Fruit fly (Drosophila melanogaster): ENCODE data around the gene bru3.

The bru3 gene

dm6 chr3L:13476566-13477452 is 326.4 kb downstream of the bru3 start (continued):
- TF ChIP-seq esg (GFP tag; conservative IDR thresholded peaks at IDR 0.05): peak; percentile 84
- peak; percentile 72 for TF ChIP-seq CG17186 (GFP tag; optimal IDR thresholded peaks at IDR 0.05)
- peak; percentile 67 for TF ChIP-seq slou (GFP tag; optimal IDR thresholded peaks at IDR 0.05)
- peak; percentile 84 for TF ChIP-seq CG10267 (tag; optimal IDR thresholded peaks at IDR 0.05)
- TF ChIP-seq CG16779 (GFP tag; IDR thresholded peaks at IDR 0.05): 0 out of 2 replicates have a peak, but pooled peaks have one; percentile 17
- TF ChIP-seq CG8359 (GFP tag; optimal IDR thresholded peaks at IDR 0.05; ENCODE audit: borderline replicate concordance): peak; percentile 81
- no peak for TF ChIP-seq Kr (GFP tag; optimal IDR thresholded peaks at IDR 0.05)
- peak in 1 of 3 experiments; percentile 84 for TF ChIP-seq lola (GFP tag; optimal IDR thresholded peaks at IDR 0.05)
- TF ChIP-seq CG30431 (GFP tag; optimal IDR thresholded peaks at IDR 0.05): peak; percentile 78
- peak; percentile 61 for TF ChIP-seq zen (tag; optimal IDR thresholded peaks at IDR 0.05)
- peak; percentile 23; the same call in 1 of the 2 replicates for TF ChIP-seq Adf1 (GFP tag; IDR thresholded peaks at IDR 0.05)
- peak; percentile 61 for TF ChIP-seq zf30C (GFP tag; optimal IDR thresholded peaks at IDR 0.05)
- TF ChIP-seq disco-r (GFP tag; optimal IDR thresholded peaks at IDR 0.05): peak; percentile 47
- no peak; the same call in 1 of the 2 replicates for TF ChIP-seq rib (GFP tag; IDR thresholded peaks at IDR 0.05)
- TF ChIP-seq Fer2 (tag; optimal IDR thresholded peaks at IDR 0.05): peak; percentile 68
- TF ChIP-seq Spps (tag; optimal IDR thresholded peaks at IDR 0.05): peak; percentile 68
- TF ChIP-seq dysf (GFP tag; IDR thresholded peaks at IDR 0.05): peak; percentile 94
- no peak for TF ChIP-seq Opbp (GFP tag; IDR thresholded peaks at IDR 0.05; ENCODE audit: partially characterized antibody)
- TF ChIP-seq knrl (GFP tag; IDR thresholded peaks at IDR 0.05; ENCODE audit: partially characterized antibody): no peak
- TF ChIP-seq CG10462 (GFP tag; optimal IDR thresholded peaks at IDR 0.05): peak; percentile 62
- TF ChIP-seq CG1529 (GFP tag; optimal IDR thresholded peaks at IDR 0.05): peak; percentile 82
- TF ChIP-seq fru (optimal IDR thresholded peaks at IDR 0.05): no peak
- peak; percentile 85 for TF ChIP-seq sr (GFP tag; IDR thresholded peaks at IDR 0.05)
- TF ChIP-seq CG11085 (GFP tag; IDR thresholded peaks at IDR 0.05): peak; percentile 70
- peak; percentile 77 for TF ChIP-seq salm (tag; optimal IDR thresholded peaks at IDR 0.05)
- TF ChIP-seq CG14050 (GFP tag; IDR thresholded peaks at IDR 0.05): peak; percentile 75
- peak; percentile 94 for TF ChIP-seq CG18262 (tag; optimal IDR thresholded peaks at IDR 0.05)
- peak; percentile 86 for TF ChIP-seq CG12104 (GFP tag; optimal IDR thresholded peaks at IDR 0.05)
- TF ChIP-seq CG15696 (tag; optimal IDR thresholded peaks at IDR 0.05): peak; percentile 39
- 0 out of 2 replicates have a peak, but pooled peaks have one; percentile 6 for TF ChIP-seq ham (GFP tag; IDR thresholded peaks at IDR 0.05)
- no peak for TF ChIP-seq CG3163 (GFP tag; optimal IDR thresholded peaks at IDR 0.05)
- no peak for TF ChIP-seq tll (GFP tag; optimal IDR thresholded peaks at IDR 0.05)
- TF ChIP-seq CG30020 (tag; optimal IDR thresholded peaks at IDR 0.05): peak; percentile 50
- TF ChIP-seq CG1603 (tag; optimal IDR thresholded peaks at IDR 0.05): peak; percentile 40
- TF ChIP-seq unpg (GFP tag; optimal IDR thresholded peaks at IDR 0.05): peak; percentile 87
- peak; percentile 88 for TF ChIP-seq ind (GFP tag; optimal IDR thresholded peaks at IDR 0.05)
- TF ChIP-seq BEAF-32 (GFP tag; optimal IDR thresholded peaks at IDR 0.05): no peak
- TF ChIP-seq CG18764 (GFP tag; optimal IDR thresholded peaks at IDR 0.05): peak; percentile 79
- TF ChIP-seq Lim3 (GFP tag; IDR thresholded peaks at IDR 0.05): no peak
- TF ChIP-seq gsb-n (tag; optimal IDR thresholded peaks at IDR 0.05): peak; percentile 82
- peak; percentile 89 for TF ChIP-seq caup (GFP tag; optimal IDR thresholded peaks at IDR 0.05; ENCODE audit: severe bottlenecking)
- peak; percentile 91 for TF ChIP-seq NfI (GFP tag; optimal IDR thresholded peaks at IDR 0.05)
- peak; percentile 64 for TF ChIP-seq CG6272 (GFP tag; IDR thresholded peaks at IDR 0.05)
- peak; percentile 92 for TF ChIP-seq BtbVII (GFP tag; optimal IDR thresholded peaks at IDR 0.05)
- TF ChIP-seq luna (GFP tag; optimal IDR thresholded peaks at IDR 0.05): no peak
- peak; percentile 60 for TF ChIP-seq CG43689 (GFP tag; IDR thresholded peaks at IDR 0.05)
- TF ChIP-seq pzg (GFP tag; optimal IDR thresholded peaks at IDR 0.05): no peak
- no peak for TF ChIP-seq z (GFP tag; IDR thresholded peaks at IDR 0.05)

All from whole organism, embryonic.